Worm (Caenorhabditis elegans) whole organism, L1 larva: ENCODE data around the gene Y39A1A.9.

Experiments used
- aly-2 ChIP-seq: fragments of 150-350 bp; optimal IDR thresholded peaks from 2 replicates; lab custom pipeline; 2014; ENCODE audit warnings: missing biosample characterization, missing genetic modification characterization
- blmp-1 ChIP-seq: fragments of 150-350 bp; optimal IDR thresholded peaks from 2 replicates; lab custom pipeline; 2014; ENCODE audit warnings: missing biosample characterization, missing genetic modification characterization
- ceh-8 ChIP-seq: fragments of 200-800 bp; sonication (Bioruptor generic); optimal IDR thresholded peaks from 2 replicates; lab custom pipeline; 2018; ENCODE audit warnings: mild to moderate bottlenecking, missing genetic modification characterization, moderate library complexity, missing compliant biosample characterization
- efl-1 ChIP-seq, 4 experiments: fragments of 150-350 bp; optimal IDR thresholded peaks in 3 of 4; peaks in 1 of 4; 1 replicate in 1 of 4; 2 replicates in 3 of 4; lab custom pipeline; 2014; ENCODE audit warnings: missing biosample characterization in 2 of 4, missing genetic modification characterization in 2 of 4, missing genetic modification reagents in 2 of 4
- efl-3 ChIP-seq: fragments of 200-800 bp; sonication (Bioruptor generic); optimal IDR thresholded peaks from 2 replicates; lab custom pipeline; 2018; ENCODE audit warnings: mild to moderate bottlenecking, missing genetic modification characterization, missing compliant biosample characterization
- elt-3 ChIP-seq, 6 experiments: fragments of 150-350 bp in 1 of 6; sonication (generic microtip); optimal IDR thresholded peaks; 2 replicates each; lab custom pipeline; 2017 to 2018; ENCODE audit warnings: missing biosample characterization in 6 of 6, missing genetic modification characterization in 6 of 6, inconsistent platforms in 1 of 6
- ets-5 ChIP-seq: fragments of 200-800 bp; sonication (Bioruptor generic); IDR thresholded peaks from 2 replicates; pipeline ENCODE4 v1.3.6; 2022; ENCODE audit warnings: missing genetic modification characterization, missing compliant biosample characterization
- fkh-4 ChIP-seq: sonication (generic microtip); optimal IDR thresholded peaks from 2 replicates; lab custom pipeline; 2016; ENCODE audit warnings: missing compliant biosample characterization, missing genetic modification characterization, borderline replicate concordance
- fkh-8 ChIP-seq: sonication (generic microtip); optimal IDR thresholded peaks from 2 replicates; lab custom pipeline; 2016; ENCODE audit warnings: mild to moderate bottlenecking, missing genetic modification characterization, missing compliant biosample characterization
- fos-1 ChIP-seq: fragments of 150-350 bp; optimal IDR thresholded peaks from 2 replicates; lab custom pipeline; 2014; ENCODE audit warnings: missing biosample characterization, missing genetic modification characterization
- grh-1 ChIP-seq: fragments of 200-800 bp; sonication (Bioruptor generic); IDR thresholded peaks from 2 replicates; pipeline ENCODE4 v1.3.6; 2022; ENCODE audit warnings: missing genetic modification reagents, missing genetic modification characterization, missing compliant biosample characterization
- hlh-17 ChIP-seq: fragments of 200-800 bp; sonication (Bioruptor generic); optimal IDR thresholded peaks from 2 replicates; lab custom pipeline; 2018; ENCODE audit warnings: missing genetic modification characterization, mild to moderate bottlenecking, missing compliant biosample characterization, moderate library complexity, borderline replicate concordance
- jun-1 ChIP-seq: fragments of 150-350 bp; optimal IDR thresholded peaks from 2 replicates; lab custom pipeline; 2014; ENCODE audit warnings: missing biosample characterization, missing genetic modification reagents, missing genetic modification characterization
- lin-13 ChIP-seq: fragments of 150-350 bp; optimal IDR thresholded peaks from 2 replicates; lab custom pipeline; 2014; ENCODE audit warnings: missing biosample characterization, missing genetic modification reagents, missing genetic modification characterization
- lin-14 ChIP-seq: fragments of 200-800 bp; sonication (Bioruptor generic); optimal IDR thresholded peaks from 2 replicates; lab custom pipeline; 2018; ENCODE audit warnings: mild to moderate bottlenecking, missing genetic modification characterization, moderate library complexity, missing compliant biosample characterization
- lin-39 ChIP-seq: fragments of 150-350 bp; optimal IDR thresholded peaks from 2 replicates; lab custom pipeline; 2014; ENCODE audit warnings: missing biosample characterization, missing genetic modification reagents, missing genetic modification characterization
- mab-9 ChIP-seq: fragments of 200-800 bp; sonication (Bioruptor generic); IDR thresholded peaks from 2 replicates; pipeline ENCODE4 v1.3.6; 2022; ENCODE audit warnings: missing genetic modification reagents, missing genetic modification characterization, missing compliant biosample characterization
- mef-2 ChIP-seq: fragments of 150-350 bp; optimal IDR thresholded peaks from 2 replicates; lab custom pipeline; 2014; ENCODE audit warnings: missing biosample characterization, missing genetic modification characterization
- nhr-11 ChIP-seq: fragments of 150-350 bp; optimal IDR thresholded peaks from 2 replicates; lab custom pipeline; 2014; ENCODE audit warnings: missing biosample characterization, missing genetic modification characterization
- nhr-12 ChIP-seq: sonication (generic microtip); optimal IDR thresholded peaks from 2 replicates; lab custom pipeline; 2017; ENCODE audit warnings: missing biosample characterization, missing genetic modification characterization
- nhr-19 ChIP-seq: fragments of 200-800 bp; sonication (Bioruptor generic); conservative IDR thresholded peaks from 2 replicates; pipeline ENCODE4 v1.3.6; 2022; ENCODE audit warnings: missing genetic modification characterization, missing compliant biosample characterization
- nhr-20 ChIP-seq: sonication (generic microtip); optimal IDR thresholded peaks from 2 replicates; lab custom pipeline; 2016; ENCODE audit warnings: mild to moderate bottlenecking, missing genetic modification characterization, missing compliant biosample characterization
- nhr-47 ChIP-seq: sonication (generic microtip); optimal IDR thresholded peaks from 2 replicates; lab custom pipeline; 2016; ENCODE audit warnings: mild to moderate bottlenecking, missing genetic modification characterization, moderate library complexity, missing compliant biosample characterization
- nhr-71 ChIP-seq: sonication (generic microtip); optimal IDR thresholded peaks from 2 replicates; lab custom pipeline; 2016; ENCODE audit warnings: mild to moderate bottlenecking, missing genetic modification characterization, moderate library complexity, missing compliant biosample characterization
- nhr-84 ChIP-seq: sonication (generic microtip); optimal IDR thresholded peaks from 2 replicates; lab custom pipeline; 2017; ENCODE audit warnings: missing biosample characterization, missing genetic modification characterization
- nhr-85 ChIP-seq: sonication (generic microtip); peaks from one replicate; lab custom pipeline; 2016; ENCODE audit warnings: missing genetic modification characterization, inconsistent platforms, missing compliant biosample characterization
- nhr-90 ChIP-seq: sonication (generic microtip); optimal IDR thresholded peaks from 2 replicates; lab custom pipeline; 2016; ENCODE audit warnings: mild to moderate bottlenecking, missing genetic modification characterization, missing compliant biosample characterization; ENCODE audit not compliant: poor library complexity
- pag-3 ChIP-seq: sonication (generic microtip); optimal IDR thresholded peaks from 2 replicates; lab custom pipeline; 2017; ENCODE audit warnings: missing genetic modification characterization, mild to moderate bottlenecking, missing compliant biosample characterization, antibody characterized with exemption, borderline replicate concordance; ENCODE audit not compliant: insufficient read depth
- pax-3 ChIP-seq: fragments of 200-800 bp; sonication (Bioruptor generic); optimal IDR thresholded peaks from 2 replicates; lab custom pipeline; 2018; ENCODE audit warnings: mild to moderate bottlenecking, missing genetic modification characterization, moderate library complexity, missing compliant biosample characterization
- rnt-1 ChIP-seq: sonication (generic microtip); optimal IDR thresholded peaks from 2 replicates; lab custom pipeline; 2016; ENCODE audit warnings: mild to moderate bottlenecking, missing genetic modification characterization, moderate library complexity, missing compliant biosample characterization
- snpc-4 ChIP-seq: fragments of 150-350 bp; optimal IDR thresholded peaks from 2 replicates; lab custom pipeline; 2014; ENCODE audit warnings: missing biosample characterization, missing genetic modification characterization
- snu-23 ChIP-seq: sonication (generic microtip); optimal IDR thresholded peaks from 2 replicates; lab custom pipeline; 2016; ENCODE audit warnings: missing genetic modification characterization, missing compliant biosample characterization
- sptf-1 ChIP-seq: fragments of 150-350 bp; optimal IDR thresholded peaks from 2 replicates; lab custom pipeline; 2014; ENCODE audit warnings: missing biosample characterization, missing genetic modification characterization
- zag-1 ChIP-seq: fragments of 150-350 bp; optimal IDR thresholded peaks from 2 replicates; lab custom pipeline; 2014; ENCODE audit warnings: missing biosample characterization, missing genetic modification characterization
- ztf-11 ChIP-seq, 2 experiments: sonication (generic microtip); optimal IDR thresholded peaks; 2 replicates each; lab custom pipeline; 2016 to 2017; ENCODE audit warnings: missing genetic modification characterization in 2 of 2, missing biosample characterization in 1 of 2, missing compliant biosample characterization in 1 of 2
- ztf-4 ChIP-seq: fragments of 150-350 bp; optimal IDR thresholded peaks from 2 replicates; lab custom pipeline; 2014; ENCODE audit warnings: missing biosample characterization, missing genetic modification characterization

Gene Y39A1A.9

ce11 chrIII:10634034-10634433 is 733 bp upstream of the Y39A1A.9 start (continued):
- TF ChIP-seq ztf-11 (tag; optimal IDR thresholded peaks at IDR 0.05; lab: Kevin White, UChicago): peak in 1 of 2 experiments; percentile 82
- TF ChIP-seq lin-39 (tag; lab: Kevin White, UChicago): peak; percentile 20
- TF ChIP-seq pax-3 (tag; lab: Kevin White, UChicago): peak; percentile 68
- no peak for TF ChIP-seq pag-3 (tag; lab: Kevin White, UChicago)
- TF ChIP-seq lin-13: peak; percentile 87
- TF ChIP-seq nhr-12 (tag; lab: Kevin White, UChicago): no peak
- TF ChIP-seq lin-14 (GFP tag; lab: Kevin White, UChicago): peak; percentile 98
- no peak for TF ChIP-seq aly-2
- TF ChIP-seq grh-1 (GFP tag; lab: Robert Waterston, UW): peak; percentile 86
- TF ChIP-seq hlh-17 (GFP tag; lab: Kevin White, UChicago): no peak
- peak; percentile 85 for TF ChIP-seq mef-2 (tag; lab: Kevin White, UChicago)

- TF ChIP-seq fkh-4 (tag; lab: Kevin White, UChicago) (no peak), efl-3 (no peak), zag-1 (tag; lab: Kevin White, UChicago) (no peak), nhr-19 (0 out of 2 replicates have a peak, but pooled peaks have one; percentile 7), snpc-4 (tag; lab: Kevin White, UChicago) (no peak), fos-1 (no peak), nhr-11 (tag; lab: Kevin White, UChicago) (no peak), ceh-8 (GFP tag; lab: Kevin White, UChicago) (peak; percentile 89), hlh-17 (GFP tag; lab: Kevin White, UChicago) (no peak), lin-14 (GFP tag; lab: Kevin White, UChicago) (peak; percentile 72), pax-3 (tag; lab: Kevin White, UChicago) (no peak), rnt-1 (peak; percentile 10), jun-1 (peak; percentile 26), nhr-85 (tag; lab: Kevin White, UChicago) (peak; percentile 86), nhr-90 (tag; lab: Kevin White, UChicago) (no peak), nhr-20 (tag; lab: Kevin White, UChicago) (peak; percentile 9), nhr-47 (tag; lab: Kevin White, UChicago) (no peak), blmp-1 (tag; lab: Kevin White, UChicago) (peak; percentile 37), snu-23 (GFP tag; lab: Kevin White, UChicago) (peak; percentile 24), ztf-4 (tag; lab: Kevin White, UChicago) (peak; percentile 24), elt-3 (tag; optimal IDR thresholded peaks at IDR 0.05; lab: Kevin White, UChicago) (peak in 1 of 6 experiments; percentile 0), mab-9 (GFP tag; lab: Robert Waterston, UW) (no peak), ets-5 (GFP tag; lab: Robert Waterston, UW) (no peak), nhr-71 (peak; percentile 52), fkh-8 (tag; lab: Kevin White, UChicago) (peak; percentile 38), sptf-1 (tag; lab: Kevin White, UChicago) (no peak), efl-1 (optimal IDR thresholded peaks at IDR 0.05; lab: Kevin White, UChicago) (no peak), efl-1 (GFP tag; optimal IDR thresholded peaks at IDR 0.05 in 1 of 2; lab: Kevin White, UChicago) (peak in 1 of 2 experiments; percentile 57), nhr-84 (tag; lab: Kevin White, UChicago) (no peak)
- TF ChIP-seq, all 84 proteins: peak for 14
Observed at ce11 chrIII:10632590-10633402, 505 bp downstream of the Y39A1A.9 start, which contains the start of gene Y39A1A.10. TSS of gene Y39A1A.10 (plus strand) at chrIII:10632728.
